Worm (Caenorhabditis elegans) whole organism, early embryonic: ENCODE results near the gene F56D6.13.

ENCODE experiments used
- B0310.2 ChIP-seq: sonication (generic microtip); optimal IDR thresholded peaks from 2 replicates; lab custom pipeline; 2016; ENCODE audit warnings: mild to moderate bottlenecking, missing genetic modification characterization, missing compliant biosample characterization
- F13C5.2 ChIP-seq: sonication (generic microtip); optimal IDR thresholded peaks from 2 replicates; lab custom pipeline; 2017; ENCODE audit warnings: mild to moderate bottlenecking, missing genetic modification characterization, inconsistent platforms, missing compliant biosample characterization
- aly-1 ChIP-seq: sonication (generic microtip); optimal IDR thresholded peaks from 2 replicates; lab custom pipeline; 2016; ENCODE audit warnings: missing genetic modification characterization, missing compliant biosample characterization
- ama-1 ChIP-seq: fragments of 150-350 bp; optimal IDR thresholded peaks from 2 replicates; lab custom pipeline; 2014
- ceh-13 ChIP-seq: fragments of 200-800 bp; sonication (Bioruptor generic); optimal IDR thresholded peaks from 2 replicates; lab custom pipeline; 2018; ENCODE audit warnings: mild to moderate bottlenecking, missing genetic modification characterization, missing compliant biosample characterization
- ceh-36 ChIP-seq: sonication (generic microtip); optimal IDR thresholded peaks from 2 replicates; lab custom pipeline; 2016; ENCODE audit warnings: missing genetic modification characterization, inconsistent platforms, missing compliant biosample characterization
- ets-7 ChIP-seq: sonication (generic microtip); optimal IDR thresholded peaks from 2 replicates; lab custom pipeline; 2016; ENCODE audit warnings: missing genotype, missing genetic modification characterization, missing compliant biosample characterization
- flt-1 ChIP-seq: fragments of 200-800 bp; sonication (Bioruptor generic); IDR thresholded peaks from 2 replicates; pipeline ENCODE4 v1.3.6; 2022; ENCODE audit warnings: missing genetic modification characterization, missing compliant biosample characterization
- hmbx-1 ChIP-seq: sonication (generic microtip); optimal IDR thresholded peaks from 2 replicates; lab custom pipeline; 2016; ENCODE audit warnings: mild to moderate bottlenecking, missing genetic modification characterization, missing compliant biosample characterization
- hmg-4 ChIP-seq: fragments of 200-800 bp; sonication (Bioruptor generic); optimal IDR thresholded peaks from 2 replicates; lab custom pipeline; 2018; ENCODE audit warnings: mild to moderate bottlenecking, missing genetic modification characterization, missing compliant biosample characterization
- hnd-1 ChIP-seq: sonication (generic microtip); optimal IDR thresholded peaks from 2 replicates; lab custom pipeline; 2016; ENCODE audit warnings: missing genetic modification characterization, missing compliant biosample characterization
- pes-1 ChIP-seq: fragments of 200-800 bp; sonication (Bioruptor generic); IDR thresholded peaks from 2 replicates; pipeline ENCODE4 v1.3.6; 2022; ENCODE audit warnings: missing genetic modification reagents, missing genetic modification characterization, missing compliant biosample characterization
- scrt-1 ChIP-seq: fragments of 200-800 bp; sonication (Bioruptor generic); IDR thresholded peaks from 2 replicates; pipeline ENCODE4 v1.3.6; 2022; ENCODE audit warnings: missing genetic modification characterization, missing compliant biosample characterization
- sea-1 ChIP-seq: fragments of 200-800 bp; sonication (Bioruptor generic); conservative IDR thresholded peaks from 2 replicates; pipeline ENCODE4 v1.3.6; 2022; ENCODE audit warnings: missing genetic modification characterization, missing compliant biosample characterization
- tbx-11 ChIP-seq: fragments of 200-800 bp; sonication (Bioruptor generic); IDR thresholded peaks from 2 replicates; pipeline ENCODE4 v1.3.6; 2022; ENCODE audit warnings: missing genetic modification characterization, missing compliant biosample characterization
- tbx-37 ChIP-seq: fragments of 200-800 bp; sonication (Bioruptor generic); conservative IDR thresholded peaks from 2 replicates; pipeline ENCODE4 v1.3.6; 2022; ENCODE audit warnings: missing genetic modification reagents, missing genetic modification characterization, missing compliant biosample characterization
- tra-4 ChIP-seq: sonication (generic microtip); optimal IDR thresholded peaks from 2 replicates; lab custom pipeline; 2017; ENCODE audit warnings: missing genetic modification characterization, missing compliant biosample characterization

The F56D6.13 gene

ce11 chrIV:3914462-3914861 is 5.2 kb downstream of the F56D6.13 start, which contains the start of gene F56D6.19:
TSS of gene F56D6.19 (plus strand) at chrIV:3914762.
- TF ChIP-seq ceh-36 (tag; lab: Kevin White, UChicago) = no peak
- TF ChIP-seq ceh-13 (GFP tag; lab: Kevin White, UChicago) = no peak
- TF ChIP-seq aly-1 (tag; lab: Kevin White, UChicago) = no peak
- no peak for TF ChIP-seq ets-7 (tag; lab: Kevin White, UChicago)
- no peak for TF ChIP-seq flt-1
- no peak for TF ChIP-seq tbx-37 (GFP tag; lab: Robert Waterston, UW)
- no peak for TF ChIP-seq scrt-1 (GFP tag; lab: Robert Waterston, UW)
- TF ChIP-seq tbx-11 (GFP tag; lab: Robert Waterston, UW) = no peak
- no peak for TF ChIP-seq ama-1

DNA sequence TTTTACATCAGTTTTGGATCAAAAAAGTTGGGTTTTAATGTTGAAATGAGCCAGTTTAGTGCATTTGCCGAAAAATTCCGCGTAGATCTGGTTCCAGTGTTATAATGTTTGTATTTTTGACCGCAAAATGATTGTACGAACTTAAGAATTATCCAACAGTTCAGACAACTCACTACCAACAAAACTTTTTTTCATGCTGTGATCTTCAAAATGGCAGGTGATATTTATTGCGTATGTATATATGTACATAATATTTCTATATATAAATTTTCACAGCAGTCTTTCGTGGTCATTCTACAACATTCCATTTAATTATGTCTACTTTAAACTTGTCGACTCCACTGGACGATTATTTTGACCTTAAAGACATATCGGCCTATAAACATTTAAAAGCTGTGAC is 6.1 kb downstream of the F56D6.13 start, which contains the start of gene srz-20:
Gene srz-20, plus strand, starts transcription at position 301 of the 400 bp plus-strand sequence.
- TF ChIP-seq pes-1 (no peak), hmg-4 (GFP tag; lab: Kevin White, UChicago) (no peak), ets-7 (tag; lab: Kevin White, UChicago) (no peak), ama-1 (no peak), ceh-13 (GFP tag; lab: Kevin White, UChicago) (no peak), ceh-36 (tag; lab: Kevin White, UChicago) (no peak)

- no peak for TF ChIP-seq tra-4 (tag; lab: Kevin White, UChicago)
- TF ChIP-seq flt-1 = no peak
- TF ChIP-seq B0310.2 (tag; lab: Kevin White, UChicago) = no peak
These were observed 8.2 kb downstream of the F56D6.13 start, which contains the start of gene F56D6.14 for ce11 chrIV:3917405-3917804. TSS of gene F56D6.14 (plus strand) at chrIV:3917705.

DNA sequence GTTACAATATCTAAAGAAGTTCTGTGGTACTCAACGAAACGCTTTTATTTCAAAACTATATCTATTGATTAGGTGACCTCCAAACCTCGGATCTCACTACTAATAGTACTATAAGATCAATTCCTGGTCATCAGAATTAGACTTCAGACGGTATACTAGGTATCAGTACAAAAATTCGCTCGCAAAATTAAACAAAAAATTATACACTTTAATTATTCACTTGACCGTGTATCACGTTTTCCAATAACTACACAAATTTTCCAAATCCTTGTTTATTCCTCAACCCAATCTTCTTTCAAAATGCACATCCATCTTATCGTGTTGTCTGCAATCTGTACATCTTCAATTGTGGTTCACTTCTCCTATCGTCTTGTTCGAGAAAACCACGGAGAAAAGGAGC is 8.9 kb downstream of the F56D6.13 start, which contains the start of gene F56D6.23:
Gene F56D6.23, plus strand, starts transcription at position 301 of the 400 bp plus-strand sequence.
- no peak for TF ChIP-seq tbx-11 (GFP tag; lab: Robert Waterston, UW)
- no peak for TF ChIP-seq B0310.2 (tag; lab: Kevin White, UChicago)
- TF ChIP-seq hnd-1 (tag; lab: Kevin White, UChicago) = no peak
- no peak for TF ChIP-seq sea-1 (GFP tag; lab: Robert Waterston, UW)
- no peak for TF ChIP-seq ceh-36 (tag; lab: Kevin White, UChicago)
- TF ChIP-seq ceh-13 (GFP tag; lab: Kevin White, UChicago) = no peak
- no peak for TF ChIP-seq scrt-1 (GFP tag; lab: Robert Waterston, UW)
- no peak for TF ChIP-seq tbx-37 (GFP tag; lab: Robert Waterston, UW)
- TF ChIP-seq flt-1 = no peak
- TF ChIP-seq hmbx-1 = no peak
- no peak for TF ChIP-seq ama-1
- no peak for TF ChIP-seq pes-1
- TF ChIP-seq hmg-4 (GFP tag; lab: Kevin White, UChicago) = no peak
- no peak for TF ChIP-seq aly-1 (tag; lab: Kevin White, UChicago)
- no peak for TF ChIP-seq tra-4 (tag; lab: Kevin White, UChicago)

DNA sequence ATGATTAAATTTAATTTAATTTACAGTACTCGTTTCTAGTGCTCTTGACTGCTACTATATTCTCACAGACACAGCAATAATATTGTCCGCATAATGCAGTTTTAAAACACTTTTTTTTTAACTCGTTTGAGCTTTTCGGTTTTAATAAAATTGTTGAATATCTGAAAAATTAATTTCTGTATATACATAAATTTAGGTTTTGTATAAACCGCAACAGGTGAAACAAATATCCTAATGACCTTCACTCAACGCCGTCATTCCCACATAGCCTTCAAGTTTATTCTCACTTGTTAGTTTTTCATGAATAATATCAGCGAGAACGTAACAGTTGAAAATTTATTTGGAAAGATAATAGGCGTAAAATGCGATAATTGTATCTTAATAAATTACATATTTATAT is 10.3 kb downstream of the F56D6.13 start, which contains the start of gene srz-19:
Gene srz-19, plus strand, starts transcription at position 301 of the 400 bp plus-strand sequence.
- TF ChIP-seq F13C5.2 (tag; lab: Kevin White, UChicago) (no peak), ceh-13 (GFP tag; lab: Kevin White, UChicago) (no peak), scrt-1 (GFP tag; lab: Robert Waterston, UW) (no peak), ama-1 (no peak), ets-7 (tag; lab: Kevin White, UChicago) (no peak), hmbx-1 (no peak), tbx-37 (GFP tag; lab: Robert Waterston, UW) (no peak), tra-4 (tag; lab: Kevin White, UChicago) (no peak), aly-1 (tag; lab: Kevin White, UChicago) (no peak), tbx-11 (GFP tag; lab: Robert Waterston, UW) (no peak), hnd-1 (tag; lab: Kevin White, UChicago) (no peak), pes-1 (no peak), flt-1 (no peak), B0310.2 (tag; lab: Kevin White, UChicago) (no peak), hmg-4 (GFP tag; lab: Kevin White, UChicago) (no peak), sea-1 (GFP tag; lab: Robert Waterston, UW) (no peak), ceh-36 (tag; lab: Kevin White, UChicago) (no peak)

- no peak for TF ChIP-seq tbx-37 (GFP tag; lab: Robert Waterston, UW)
- no peak for TF ChIP-seq ets-7 (tag; lab: Kevin White, UChicago)
- TF ChIP-seq F13C5.2 (tag; lab: Kevin White, UChicago) = no peak
- TF ChIP-seq ama-1 = no peak
- TF ChIP-seq tbx-11 (GFP tag; lab: Robert Waterston, UW) = no peak
- TF ChIP-seq hnd-1 (tag; lab: Kevin White, UChicago) = no peak
- no peak for TF ChIP-seq pes-1
- no peak for TF ChIP-seq sea-1 (GFP tag; lab: Robert Waterston, UW)
- no peak for TF ChIP-seq B0310.2 (tag; lab: Kevin White, UChicago)
- TF ChIP-seq ceh-36 (tag; lab: Kevin White, UChicago) = no peak
These were observed 12.7 kb downstream of the F56D6.13 start, which contains the start of gene clec-67 for ce11 chrIV:3921898-3922297. TSS of gene clec-67 (plus strand) at chrIV:3922165.

ce11 chrIV:3926117-3926516 is 16.9 kb downstream of the F56D6.13 start, which contains the start of gene clec-68:
TSS of gene clec-68 (plus strand) at chrIV:3926417.
- no peak for TF ChIP-seq ama-1
- TF ChIP-seq aly-1 (tag; lab: Kevin White, UChicago) = no peak
- TF ChIP-seq hmg-4 (GFP tag; lab: Kevin White, UChicago) = no peak
- no peak for TF ChIP-seq ceh-36 (tag; lab: Kevin White, UChicago)
- no peak for TF ChIP-seq ceh-13 (GFP tag; lab: Kevin White, UChicago)
- TF ChIP-seq B0310.2 (tag; lab: Kevin White, UChicago) = no peak
- no peak for TF ChIP-seq tbx-11 (GFP tag; lab: Robert Waterston, UW)
- no peak for TF ChIP-seq hnd-1 (tag; lab: Kevin White, UChicago)
- no peak for TF ChIP-seq flt-1
- TF ChIP-seq scrt-1 (GFP tag; lab: Robert Waterston, UW) = no peak
- no peak for TF ChIP-seq tbx-37 (GFP tag; lab: Robert Waterston, UW)
- TF ChIP-seq hmbx-1 = no peak
- TF ChIP-seq pes-1 = no peak
